Worm (Caenorhabditis elegans) whole organism, mixed stage, embryonic: ENCODE results near the gene C07E3.8.

ENCODE experiments used
- M03D4.4 ChIP-seq: sonication (generic microtip); optimal IDR thresholded peaks from 2 replicates; lab custom pipeline; 2017; ENCODE audit warnings: mild to moderate bottlenecking, missing genetic modification characterization, missing compliant biosample characterization
- bed-3 ChIP-seq: fragments of 200-800 bp; sonication (Bioruptor generic); optimal IDR thresholded peaks from 3 replicates; lab custom pipeline; 2018; ENCODE audit warnings: mild to moderate bottlenecking, missing genetic modification characterization, moderate library complexity, missing compliant biosample characterization
- ceh-39 ChIP-seq: fragments of 150-350 bp; optimal IDR thresholded peaks from 2 replicates; lab custom pipeline; 2014; ENCODE audit warnings: missing biosample characterization, missing genetic modification characterization
- ceh-43 ChIP-seq: fragments of 200-800 bp; sonication (Bioruptor generic); optimal IDR thresholded peaks from 2 replicates; lab custom pipeline; 2018; ENCODE audit warnings: mild to moderate bottlenecking, missing genetic modification characterization, moderate library complexity, missing compliant biosample characterization
- ceh-83 ChIP-seq: fragments of 200-800 bp; sonication (Bioruptor generic); optimal IDR thresholded peaks from 2 replicates; lab custom pipeline; 2018; ENCODE audit warnings: mild to moderate bottlenecking, missing genetic modification characterization, missing compliant biosample characterization
- cnd-1 ChIP-seq: fragments of 200-800 bp; sonication (Bioruptor generic); optimal IDR thresholded peaks from 2 replicates; lab custom pipeline; 2018; ENCODE audit warnings: mild to moderate bottlenecking, missing genetic modification characterization, missing compliant biosample characterization
- drap-1 ChIP-seq: fragments of 200-800 bp; sonication (Bioruptor generic); optimal IDR thresholded peaks from 3 replicates; lab custom pipeline; 2018; ENCODE audit warnings: mild to moderate bottlenecking, missing genetic modification characterization, missing compliant biosample characterization
- elt-1 ChIP-seq: sonication (generic microtip); optimal IDR thresholded peaks from 2 replicates; lab custom pipeline; 2017; ENCODE audit warnings: missing genetic modification characterization, mild to moderate bottlenecking, missing compliant biosample characterization, antibody characterized with exemption, moderate library complexity, borderline replicate concordance; ENCODE audit not compliant: insufficient read depth
- elt-3 ChIP-seq: fragments of 150-350 bp; optimal IDR thresholded peaks from 2 replicates; lab custom pipeline; 2014; ENCODE audit warnings: missing biosample characterization, missing genetic modification characterization
- flh-1 ChIP-seq: fragments of 200-800 bp; sonication (Bioruptor generic); optimal IDR thresholded peaks from 2 replicates; lab custom pipeline; 2018; ENCODE audit warnings: mild to moderate bottlenecking, missing genetic modification characterization, moderate library complexity, missing compliant biosample characterization
- ham-2 ChIP-seq: fragments of 200-800 bp; sonication (Bioruptor generic); optimal IDR thresholded peaks from 2 replicates; lab custom pipeline; 2018; ENCODE audit warnings: mild to moderate bottlenecking, missing genetic modification characterization, missing compliant biosample characterization
- lin-13 ChIP-seq: fragments of 150-350 bp; optimal IDR thresholded peaks from 2 replicates; lab custom pipeline; 2014; ENCODE audit warnings: missing biosample characterization, missing genetic modification characterization
- lin-32 ChIP-seq: fragments of 200-800 bp; sonication (Bioruptor generic); optimal IDR thresholded peaks from 2 replicates; lab custom pipeline; 2018; ENCODE audit warnings: mild to moderate bottlenecking, missing genetic modification characterization, missing compliant biosample characterization
- lsy-2 ChIP-seq: fragments of 150-350 bp; optimal IDR thresholded peaks from 2 replicates; lab custom pipeline; 2014; ENCODE audit warnings: missing biosample characterization, missing genetic modification characterization
- mab-5 ChIP-seq: fragments of 150-350 bp; optimal IDR thresholded peaks from 2 replicates; lab custom pipeline; 2014; ENCODE audit warnings: missing biosample characterization, missing genetic modification characterization
- mls-2 ChIP-seq: sonication (generic microtip); optimal IDR thresholded peaks from 2 replicates; lab custom pipeline; 2016; ENCODE audit warnings: mild to moderate bottlenecking, missing genetic modification characterization, moderate library complexity, missing compliant biosample characterization
- nhr-2 ChIP-seq: fragments of 150-350 bp; optimal IDR thresholded peaks from 2 replicates; lab custom pipeline; 2014; ENCODE audit warnings: missing biosample characterization, missing genetic modification characterization
- nhr-237 ChIP-seq: fragments of 150-350 bp; optimal IDR thresholded peaks from 2 replicates; lab custom pipeline; 2014; ENCODE audit warnings: missing biosample characterization, missing genetic modification characterization
- nhr-28 ChIP-seq: fragments of 150-350 bp; optimal IDR thresholded peaks from 2 replicates; lab custom pipeline; 2014; ENCODE audit warnings: missing biosample characterization, missing genetic modification characterization
- nhr-76 ChIP-seq: sonication (generic microtip); optimal IDR thresholded peaks from 2 replicates; lab custom pipeline; 2017; ENCODE audit warnings: missing biosample characterization, missing genetic modification characterization
- pha-4 ChIP-seq: fragments of 150-350 bp; optimal IDR thresholded peaks from 2 replicates; lab custom pipeline; 2018; ENCODE audit warnings: missing biosample characterization, missing genetic modification reagents, missing genetic modification characterization
- sem-2 ChIP-seq: fragments of 200-800 bp; sonication (Bioruptor generic); optimal IDR thresholded peaks from 2 replicates; lab custom pipeline; 2018; ENCODE audit warnings: mild to moderate bottlenecking, missing genetic modification characterization, missing compliant biosample characterization
- snpc-4 ChIP-seq: fragments of 150-350 bp; optimal IDR thresholded peaks from 2 replicates; lab custom pipeline; 2014; ENCODE audit warnings: missing biosample characterization, missing genetic modification characterization
- sptf-1 ChIP-seq: sonication (generic microtip); optimal IDR thresholded peaks from 2 replicates; lab custom pipeline; 2017; ENCODE audit warnings: mild to moderate bottlenecking, missing genetic modification characterization, moderate library complexity, missing compliant biosample characterization
- tbx-8 ChIP-seq: fragments of 200-800 bp; sonication (Bioruptor generic); optimal IDR thresholded peaks from 2 replicates; lab custom pipeline; 2018; ENCODE audit warnings: mild to moderate bottlenecking, missing genetic modification characterization, moderate library complexity, missing compliant biosample characterization
- unc-120 ChIP-seq: sonication (generic microtip); optimal IDR thresholded peaks from 2 replicates; lab custom pipeline; 2017; ENCODE audit warnings: missing genetic modification characterization, missing compliant biosample characterization; ENCODE audit not compliant: poor library complexity, severe bottlenecking
- unc-39 ChIP-seq: fragments of 150-350 bp; optimal IDR thresholded peaks from 2 replicates; lab custom pipeline; 2014; ENCODE audit warnings: missing biosample characterization, missing genetic modification characterization
- unc-62 ChIP-seq: fragments of 150-350 bp; optimal IDR thresholded peaks from 2 replicates; lab custom pipeline; 2014; ENCODE audit warnings: missing biosample characterization, missing genetic modification reagents, missing genetic modification characterization
- zip-8 ChIP-seq: fragments of 150-350 bp; optimal IDR thresholded peaks from 2 replicates; lab custom pipeline; 2014; ENCODE audit warnings: missing biosample characterization, missing genetic modification characterization
- ztf-11 ChIP-seq: fragments of 150-350 bp; optimal IDR thresholded peaks from 2 replicates; lab custom pipeline; 2014; ENCODE audit warnings: missing biosample characterization, missing genetic modification characterization

Gene C07E3.8

ce11 chrII:10389776-10390175 is 37.7 kb downstream of the C07E3.8 start:
- TF ChIP-seq pha-4 (tag; lab: Kevin White, UChicago) = no peak
- TF ChIP-seq nhr-237 (tag; lab: Kevin White, UChicago) = no peak
- TF ChIP-seq flh-1 = no peak
- TF ChIP-seq ceh-83 (GFP tag; lab: Kevin White, UChicago) = no peak
- TF ChIP-seq lin-13 (tag; lab: Kevin White, UChicago) = no peak
- no peak for TF ChIP-seq drap-1
- TF ChIP-seq ztf-11 = no peak
- TF ChIP-seq unc-62 (GFP tag; lab: Kevin White, UChicago) = no peak
- no peak for TF ChIP-seq tbx-8 (GFP tag; lab: Kevin White, UChicago)
- no peak for TF ChIP-seq ceh-43 (GFP tag; lab: Kevin White, UChicago)
- no peak for TF ChIP-seq zip-8 (tag; lab: Kevin White, UChicago)
- no peak for TF ChIP-seq unc-39
- no peak for TF ChIP-seq lsy-2
- no peak for TF ChIP-seq ham-2 (GFP tag; lab: Kevin White, UChicago)
- TF ChIP-seq snpc-4 (tag; lab: Kevin White, UChicago) = no peak
- no peak for TF ChIP-seq bed-3 (GFP tag; lab: Kevin White, UChicago)

ce11 chrII:10390250-10390821 is 38.3 kb downstream of the C07E3.8 start:
- TF ChIP-seq lin-13 (tag; lab: Kevin White, UChicago) = no peak
- TF ChIP-seq mls-2 (tag; lab: Kevin White, UChicago) = no peak
- no peak for TF ChIP-seq nhr-28 (tag; lab: Kevin White, UChicago)
- no peak for TF ChIP-seq ceh-83 (GFP tag; lab: Kevin White, UChicago)
- no peak for TF ChIP-seq M03D4.4 (tag; lab: Kevin White, UChicago)

ce11 chrII:10390854-10391253 is 38.8 kb downstream of the C07E3.8 start, which contains the start of the genes T09F3.2 and T09F3.7:
TSS of gene T09F3.2 (plus strand) at chrII:10391154.
TSS of gene T09F3.7 (plus strand) at chrII:10391168.
- no peak for TF ChIP-seq ceh-43 (GFP tag; lab: Kevin White, UChicago)
- no peak for TF ChIP-seq cnd-1 (tag; lab: Kevin White, UChicago)
- TF ChIP-seq flh-1 = no peak
- no peak for TF ChIP-seq elt-1
- no peak for TF ChIP-seq nhr-237 (tag; lab: Kevin White, UChicago)
- TF ChIP-seq nhr-2 (tag; lab: Kevin White, UChicago) = no peak

- TF ChIP-seq sptf-1 (no peak), flh-1 (no peak), bed-3 (GFP tag; lab: Kevin White, UChicago) (no peak), mab-5 (tag; lab: Kevin White, UChicago) (no peak), lin-13 (tag; lab: Kevin White, UChicago) (no peak), sem-2 (GFP tag; lab: Kevin White, UChicago) (no peak), nhr-2 (tag; lab: Kevin White, UChicago) (no peak), zip-8 (tag; lab: Kevin White, UChicago) (no peak), nhr-76 (tag; lab: Kevin White, UChicago) (no peak), unc-62 (GFP tag; lab: Kevin White, UChicago) (no peak), ceh-39 (tag; lab: Kevin White, UChicago) (no peak)
Observed at ce11 chrII:10393282-10394179, 41.5 kb downstream of the C07E3.8 start, which contains the start of gene gpd-1. TSS of gene gpd-1 (plus strand) at chrII:10394129.

ce11 chrII:10395303-10395757 is 43.3 kb downstream of the C07E3.8 start, which contains the start of gene T09F3.4:
TSS of gene T09F3.4 (plus strand) at chrII:10395707.
- TF ChIP-seq lsy-2 = peak; percentile 11
- no peak for TF ChIP-seq bed-3 (GFP tag; lab: Kevin White, UChicago)
- no peak for TF ChIP-seq lin-32 (GFP tag; lab: Kevin White, UChicago)
- no peak for TF ChIP-seq ztf-11
- TF ChIP-seq unc-120 (tag; lab: Kevin White, UChicago) = peak; percentile 45
- no peak for TF ChIP-seq unc-39
- peak; percentile 7 for TF ChIP-seq nhr-28 (tag; lab: Kevin White, UChicago)
- TF ChIP-seq ceh-43 (GFP tag; lab: Kevin White, UChicago) = no peak
- no peak for TF ChIP-seq mab-5 (tag; lab: Kevin White, UChicago)
- no peak for TF ChIP-seq nhr-2 (tag; lab: Kevin White, UChicago)
- TF ChIP-seq elt-3 (tag; lab: Kevin White, UChicago) = no peak
- TF ChIP-seq cnd-1 (tag; lab: Kevin White, UChicago) = no peak
